Worm (Caenorhabditis elegans): ENCODE measurements around the gene exos-1.

- TF ChIP-seq efl-3 (GFP tag; optimal IDR thresholded peaks at IDR 0.05) (no peak), nhr-237 (tag; optimal IDR thresholded peaks at IDR 0.05) (no peak), pqm-1 (tag; optimal IDR thresholded peaks at IDR 0.05) (no peak), swsn-7 (tag; optimal IDR thresholded peaks at IDR 0.05) (no peak), aly-2 (tag; optimal IDR thresholded peaks at IDR 0.05) (no peak), ceh-8 (GFP tag; optimal IDR thresholded peaks at IDR 0.05) (no peak), ets-5 (GFP tag; IDR thresholded peaks at IDR 0.05) (no peak), mdl-1 (tag; optimal IDR thresholded peaks at IDR 0.05) (no peak), skn-1 (tag; optimal IDR thresholded peaks at IDR 0.05) (no peak), tbx-2 (tag; optimal IDR thresholded peaks at IDR 0.05) (no peak)
These were observed 14.8 kb upstream of the exos-1 start for ce11 chrIII:10994085-10994484.

Data from whole organism, L1 larva.